Worm (Caenorhabditis elegans) whole organism, early embryonic: ENCODE results near the gene K10D11.6.

Source experiments
- F13C5.2 ChIP-seq: sonication (generic microtip); optimal IDR thresholded peaks from 2 replicates; lab custom pipeline; 2017; ENCODE audit warnings: mild to moderate bottlenecking, missing genetic modification characterization, inconsistent platforms, missing compliant biosample characterization
- aly-1 ChIP-seq: sonication (generic microtip); optimal IDR thresholded peaks from 2 replicates; lab custom pipeline; 2016; ENCODE audit warnings: missing genetic modification characterization, missing compliant biosample characterization
- ama-1 ChIP-seq: fragments of 150-350 bp; optimal IDR thresholded peaks from 2 replicates; lab custom pipeline; 2014
- ceh-13 ChIP-seq: fragments of 200-800 bp; sonication (Bioruptor generic); optimal IDR thresholded peaks from 2 replicates; lab custom pipeline; 2018; ENCODE audit warnings: mild to moderate bottlenecking, missing genetic modification characterization, missing compliant biosample characterization
- flt-1 ChIP-seq: fragments of 200-800 bp; sonication (Bioruptor generic); IDR thresholded peaks from 2 replicates; pipeline ENCODE4 v1.3.6; 2022; ENCODE audit warnings: missing genetic modification characterization, missing compliant biosample characterization
- hmg-4 ChIP-seq: fragments of 200-800 bp; sonication (Bioruptor generic); optimal IDR thresholded peaks from 2 replicates; lab custom pipeline; 2018; ENCODE audit warnings: mild to moderate bottlenecking, missing genetic modification characterization, missing compliant biosample characterization
- pes-1 ChIP-seq: fragments of 200-800 bp; sonication (Bioruptor generic); IDR thresholded peaks from 2 replicates; pipeline ENCODE4 v1.3.6; 2022; ENCODE audit warnings: missing genetic modification reagents, missing genetic modification characterization, missing compliant biosample characterization
- tbx-11 ChIP-seq: fragments of 200-800 bp; sonication (Bioruptor generic); IDR thresholded peaks from 2 replicates; pipeline ENCODE4 v1.3.6; 2022; ENCODE audit warnings: missing genetic modification characterization, missing compliant biosample characterization
- tbx-37 ChIP-seq: fragments of 200-800 bp; sonication (Bioruptor generic); conservative IDR thresholded peaks from 2 replicates; pipeline ENCODE4 v1.3.6; 2022; ENCODE audit warnings: missing genetic modification reagents, missing genetic modification characterization, missing compliant biosample characterization

- TF ChIP-seq tbx-11 (GFP tag; lab: Robert Waterston, UW) (no peak), aly-1 (tag; lab: Kevin White, UChicago) (no peak), ama-1 (lab: Kevin White, UChicago) (no peak), hmg-4 (GFP tag; lab: Kevin White, UChicago) (no peak), F13C5.2 (tag; lab: Kevin White, UChicago) (no peak), ceh-13 (GFP tag; lab: Kevin White, UChicago) (no peak), tbx-37 (GFP tag; lab: Robert Waterston, UW) (no peak), pes-1 (GFP tag; lab: Robert Waterston, UW) (no peak), flt-1 (GFP tag; lab: Robert Waterston, UW) (no peak)
These were observed 46.6 kb downstream of the K10D11.6 start, which contains the start of gene dct-19 for ce11 chrIV:12942633-12943032.
